Worm (Caenorhabditis elegans): ENCODE measurements around the gene F41E7.9.

ce11 chrX:10307495-10307894, 8.3 kb downstream of the F41E7.9 start, which contains the start of gene F41E7.7:
- no peak for TF ChIP-seq fkh-2 (tag; optimal IDR thresholded peaks at IDR 0.05)
- no peak for TF ChIP-seq nhr-28 (tag; optimal IDR thresholded peaks at IDR 0.05)
- no peak for TF ChIP-seq nhr-77 (tag; optimal IDR thresholded peaks at IDR 0.05)
- no peak for TF ChIP-seq pha-4 (tag; optimal IDR thresholded peaks at IDR 0.05)
- TF ChIP-seq nhr-11 (tag; optimal IDR thresholded peaks at IDR 0.05) = no peak
- TF ChIP-seq fkh-10 (GFP tag; optimal IDR thresholded peaks at IDR 0.05) = no peak
- TF ChIP-seq mdl-1 (tag; optimal IDR thresholded peaks at IDR 0.05) = no peak
- TF ChIP-seq R02D3.7 (tag; optimal IDR thresholded peaks at IDR 0.05) = no peak
- TF ChIP-seq fos-1 (tag; optimal IDR thresholded peaks at IDR 0.05) = no peak
- no peak for TF ChIP-seq zag-1 (tag; optimal IDR thresholded peaks at IDR 0.05)
- TF ChIP-seq ama-1 (optimal IDR thresholded peaks at IDR 0.05) = no peak
- no peak for TF ChIP-seq snpc-4 (tag; optimal IDR thresholded peaks at IDR 0.05)
- no peak for TF ChIP-seq ZK546.5 (tag; optimal IDR thresholded peaks at IDR 0.05)
- TF ChIP-seq pqm-1 (tag; optimal IDR thresholded peaks at IDR 0.05) = no peak

Measured in whole organism, L3 larva.